Worm (Caenorhabditis elegans) whole organism, early embryonic: ENCODE data around the gene F32D8.2.

Experiments
- ama-1 ChIP-seq: fragments of 150-350 bp; optimal IDR thresholded peaks from 2 replicates; lab custom pipeline; 2014
- ceh-13 ChIP-seq: fragments of 200-800 bp; sonication (Bioruptor generic); optimal IDR thresholded peaks from 2 replicates; lab custom pipeline; 2018; ENCODE audit warnings: mild to moderate bottlenecking, missing genetic modification characterization, missing compliant biosample characterization
- hmbx-1 ChIP-seq: sonication (generic microtip); optimal IDR thresholded peaks from 2 replicates; lab custom pipeline; 2016; ENCODE audit warnings: mild to moderate bottlenecking, missing genetic modification characterization, missing compliant biosample characterization
- pes-1 ChIP-seq: fragments of 200-800 bp; sonication (Bioruptor generic); IDR thresholded peaks from 2 replicates; pipeline ENCODE4 v1.3.6; 2022; ENCODE audit warnings: missing genetic modification reagents, missing genetic modification characterization, missing compliant biosample characterization
- scrt-1 ChIP-seq: fragments of 200-800 bp; sonication (Bioruptor generic); IDR thresholded peaks from 2 replicates; pipeline ENCODE4 v1.3.6; 2022; ENCODE audit warnings: missing genetic modification characterization, missing compliant biosample characterization
- sea-1 ChIP-seq: fragments of 200-800 bp; sonication (Bioruptor generic); conservative IDR thresholded peaks from 2 replicates; pipeline ENCODE4 v1.3.6; 2022; ENCODE audit warnings: missing genetic modification characterization, missing compliant biosample characterization
- tbx-11 ChIP-seq: fragments of 200-800 bp; sonication (Bioruptor generic); IDR thresholded peaks from 2 replicates; pipeline ENCODE4 v1.3.6; 2022; ENCODE audit warnings: missing genetic modification characterization, missing compliant biosample characterization
- tra-4 ChIP-seq: sonication (generic microtip); optimal IDR thresholded peaks from 2 replicates; lab custom pipeline; 2017; ENCODE audit warnings: missing genetic modification characterization, missing compliant biosample characterization

- TF ChIP-seq ama-1 = no peak
- TF ChIP-seq ceh-13 = no peak
- TF ChIP-seq tra-4 (tag; lab: Kevin White, UChicago) = no peak
- no peak for TF ChIP-seq pes-1 (GFP tag; lab: Robert Waterston, UW)
- no peak for TF ChIP-seq scrt-1 (GFP tag; lab: Robert Waterston, UW)
- TF ChIP-seq sea-1 (GFP tag; lab: Robert Waterston, UW) = no peak
- no peak for TF ChIP-seq tbx-11 (GFP tag; lab: Robert Waterston, UW)
- no peak for TF ChIP-seq hmbx-1 (tag; lab: Kevin White, UChicago)
These were observed 48.8 kb upstream of the F32D8.2 start for ce11 chrV:10834682-10835219.
